Fruit fly (Drosophila melanogaster): ENCODE results near the gene Top2.

The Top2 gene

DNA sequence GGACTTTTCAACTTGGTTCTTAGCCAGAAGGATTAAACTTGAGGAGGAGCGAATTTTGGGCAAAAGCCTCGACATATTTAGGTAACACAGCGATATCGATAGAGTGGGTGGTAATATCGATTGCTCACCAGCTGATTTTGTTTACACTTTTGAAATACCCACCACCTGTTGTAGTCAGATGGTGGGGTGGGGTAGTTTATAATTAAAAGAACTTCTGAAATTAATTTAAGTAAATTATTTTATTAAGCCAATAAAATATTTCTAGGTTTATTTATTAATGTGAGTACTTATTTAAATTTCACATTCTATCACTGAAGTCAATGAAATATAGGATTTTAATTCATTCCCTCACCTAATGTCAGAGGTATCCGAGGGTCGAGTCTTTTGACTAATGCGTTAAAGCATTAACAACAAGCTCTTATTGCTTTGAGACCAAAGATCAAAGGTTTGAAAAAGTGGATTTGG is 36.7 kb upstream of the Top2 start, which contains the start of the genes CG10194 and CG18094 (continued):
- TF ChIP-seq ind (GFP tag; optimal IDR thresholded peaks at IDR 0.05), result peak; percentile 55
- peak; percentile 35 for TF ChIP-seq CG12659 (GFP tag; optimal IDR thresholded peaks at IDR 0.05)
- TF ChIP-seq CG10321 (GFP tag; IDR thresholded peaks at IDR 0.05), result no peak
- TF ChIP-seq wek (GFP tag; optimal IDR thresholded peaks at IDR 0.05), result no peak
- peak; percentile 41 for TF ChIP-seq pzg (GFP tag; optimal IDR thresholded peaks at IDR 0.05)
- TF ChIP-seq CG7556 (GFP tag; optimal IDR thresholded peaks at IDR 0.05), result no peak
- TF ChIP-seq peb (GFP tag; IDR thresholded peaks at IDR 0.05), result no peak
- TF ChIP-seq CG4424 (GFP tag; optimal IDR thresholded peaks at IDR 0.05), result peak; percentile 16
- peak; percentile 17 for TF ChIP-seq Max (GFP tag; optimal IDR thresholded peaks at IDR 0.05)
- TF ChIP-seq Ets65A (GFP tag), result no peak
- TF ChIP-seq Myb (GFP tag; optimal IDR thresholded peaks at IDR 0.05), result no peak
- TF ChIP-seq stc (GFP tag; IDR thresholded peaks at IDR 0.05), result peak; percentile 34; the same call in 1 of the 2 replicates
- TF ChIP-seq CG15601 (tag; optimal IDR thresholded peaks at IDR 0.05), result peak; percentile 3
- peak; percentile 47 for TF ChIP-seq CG13775 (GFP tag; optimal IDR thresholded peaks at IDR 0.05)
- no peak for TF ChIP-seq BtbVII (GFP tag; optimal IDR thresholded peaks at IDR 0.05)
- TF ChIP-seq D (optimal IDR thresholded peaks at IDR 0.05), result no peak
- TF ChIP-seq D (GFP tag; optimal IDR thresholded peaks at IDR 0.05), result no peak
- TF ChIP-seq MESR4 (GFP tag; optimal IDR thresholded peaks at IDR 0.05), result peak; percentile 35
- TF ChIP-seq Nf-YC (tag; optimal IDR thresholded peaks at IDR 0.05), result no peak
- peak; percentile 49; the same call in 1 of the 2 replicates for TF ChIP-seq CG9932 (GFP tag; IDR thresholded peaks at IDR 0.05)
- TF ChIP-seq lbe (GFP tag; optimal IDR thresholded peaks at IDR 0.05), result no peak
- peak; percentile 40 for TF ChIP-seq CG3281 (GFP tag; optimal IDR thresholded peaks at IDR 0.05)
- TF ChIP-seq CG11695 (GFP tag; IDR thresholded peaks at IDR 0.05), result 0 out of 3 replicates have a peak, but pooled peaks have one; percentile 32
- no peak for TF ChIP-seq B-H2 (GFP tag; optimal IDR thresholded peaks at IDR 0.05)
- TF ChIP-seq nmo (GFP tag; optimal IDR thresholded peaks at IDR 0.05), result peak; percentile 47
- no peak for TF ChIP-seq cato (GFP tag; optimal IDR thresholded peaks at IDR 0.05; ENCODE audit: borderline replicate concordance)
- peak; percentile 34 for TF ChIP-seq CG34376 (GFP tag; optimal IDR thresholded peaks at IDR 0.05)
- TF ChIP-seq tin (GFP tag; optimal IDR thresholded peaks at IDR 0.05), result peak; percentile 14
- TF ChIP-seq CG2678 (tag; optimal IDR thresholded peaks at IDR 0.05), result no peak
- no peak for TF ChIP-seq CG32772 (GFP tag; IDR thresholded peaks at IDR 0.05)
- no peak for TF ChIP-seq kni (GFP tag; optimal IDR thresholded peaks at IDR 0.05)
- no peak for TF ChIP-seq eve (GFP tag; optimal IDR thresholded peaks at IDR 0.05)
- TF ChIP-seq Doc3 (GFP tag; IDR thresholded peaks at IDR 0.05; ENCODE audit: partially characterized antibody), result peak; percentile 63
- peak; percentile 62 for TF ChIP-seq Sry-δ (GFP tag; optimal IDR thresholded peaks at IDR 0.05)
- TF ChIP-seq CG1792 (GFP tag; optimal IDR thresholded peaks at IDR 0.05), result no peak
- no peak; the same call in 1 of the 2 replicates for TF ChIP-seq onecut (GFP tag; IDR thresholded peaks at IDR 0.05)
- TF ChIP-seq Hand (GFP tag; optimal IDR thresholded peaks at IDR 0.05), result no peak
- TF ChIP-seq sqz (GFP tag; optimal IDR thresholded peaks at IDR 0.05), result no peak
- no peak for TF ChIP-seq CG14050 (GFP tag; IDR thresholded peaks at IDR 0.05)
- TF ChIP-seq CG12155 (GFP tag; optimal IDR thresholded peaks at IDR 0.05), result peak; percentile 57
- TF ChIP-seq Rfx (GFP tag; IDR thresholded peaks at IDR 0.05), result 0 out of 2 replicates have a peak, but pooled peaks have one; percentile 12
- peak; percentile 19 for TF ChIP-seq mam (GFP tag; optimal IDR thresholded peaks at IDR 0.05)
- TF ChIP-seq CG6813 (GFP tag; optimal IDR thresholded peaks at IDR 0.05), result no peak
- TF ChIP-seq CG5245 (GFP tag; optimal IDR thresholded peaks at IDR 0.05), result no peak
- no peak for TF ChIP-seq Sox102F (GFP tag; optimal IDR thresholded peaks at IDR 0.05)
- TF ChIP-seq vvl (GFP tag; IDR thresholded peaks at IDR 0.05), result no peak
- no peak for TF ChIP-seq CG8765 (GFP tag; IDR thresholded peaks at IDR 0.05)
- TF ChIP-seq oc (tag; optimal IDR thresholded peaks at IDR 0.05), result peak; percentile 13
- peak; percentile 47; the same call in 1 of the 3 replicates for TF ChIP-seq CG14860 (GFP tag; IDR thresholded peaks at IDR 0.05; ENCODE audit: partially characterized antibody)
- no peak for TF ChIP-seq CHES-1-like (GFP tag; optimal IDR thresholded peaks at IDR 0.05)
- no peak for TF ChIP-seq Ravus (GFP tag; IDR thresholded peaks at IDR 0.05)

Data from whole organism, embryonic.